Worm (Caenorhabditis elegans) whole organism, L4/young adult: ENCODE results near the gene ZK721.3.

Experiments used
- W03F9.2 ChIP-seq: fragments of 150-350 bp; optimal IDR thresholded peaks from 2 replicates; lab custom pipeline; 2014; ENCODE audit warnings: missing biosample characterization, missing genetic modification characterization
- dao-5 ChIP-seq: sonication (generic microtip); optimal IDR thresholded peaks from 2 replicates; lab custom pipeline; 2016; ENCODE audit warnings: missing genotype, missing genetic modification characterization, moderate library complexity, missing compliant biosample characterization
- him-1 ChIP-seq: sonication (generic microtip); optimal IDR thresholded peaks from 2 replicates; lab custom pipeline; 2016; ENCODE audit warnings: missing genotype, missing genetic modification reagents, missing genetic modification characterization, missing compliant biosample characterization

ZK721.3 gene

ce11 chrX:8800355-8800754 is 16.0 kb downstream of the ZK721.3 start:
- no peak for TF ChIP-seq him-1 (tag; lab: Kevin White, UChicago)
- TF ChIP-seq W03F9.2 (tag; lab: Kevin White, UChicago): no peak
- TF ChIP-seq dao-5 (tag; lab: Kevin White, UChicago): no peak

- TF ChIP-seq him-1 (tag; lab: Kevin White, UChicago): peak; percentile 42
- no peak for TF ChIP-seq W03F9.2 (tag; lab: Kevin White, UChicago)
Measured at ce11 chrX:8800983-8801382, 16.6 kb downstream of the ZK721.3 start.

- no peak for TF ChIP-seq W03F9.2 (tag; lab: Kevin White, UChicago)
- TF ChIP-seq him-1 (tag; lab: Kevin White, UChicago): no peak
- TF ChIP-seq dao-5 (tag; lab: Kevin White, UChicago): no peak
Measured at ce11 chrX:8805475-8805874, 21.1 kb downstream of the ZK721.3 start.

ce11 chrX:8806070-8806799 is 21.9 kb downstream of the ZK721.3 start, which contains the start of gene R04E5.8:
Gene R04E5.8, minus strand, starts transcription at chrX:8806120.
- TF ChIP-seq him-1 (tag; lab: Kevin White, UChicago): peak; percentile 90
- TF ChIP-seq W03F9.2 (tag; lab: Kevin White, UChicago): no peak

ce11 chrX:8808740-8809139 is 24.4 kb downstream of the ZK721.3 start:
- no peak for TF ChIP-seq W03F9.2 (tag; lab: Kevin White, UChicago)
- TF ChIP-seq him-1 (tag; lab: Kevin White, UChicago): no peak
- TF ChIP-seq dao-5 (tag; lab: Kevin White, UChicago): no peak

ce11 chrX:8810908-8811307 is 26.6 kb downstream of the ZK721.3 start, which contains the start of gene R04E5.9:
Gene R04E5.9, minus strand, starts transcription at chrX:8811142.
- TF ChIP-seq W03F9.2 (tag; lab: Kevin White, UChicago) (peak; percentile 69), dao-5 (tag; lab: Kevin White, UChicago) (peak; percentile 42), him-1 (tag; lab: Kevin White, UChicago) (peak; percentile 98)

ce11 chrX:8811916-8812315 is 27.6 kb downstream of the ZK721.3 start, which contains the start of gene cnnm-2:
Gene cnnm-2, plus strand, starts transcription at chrX:8812105.
- TF ChIP-seq him-1 (tag; lab: Kevin White, UChicago): no peak

- TF ChIP-seq dao-5 (tag; lab: Kevin White, UChicago): no peak
- no peak for TF ChIP-seq him-1 (tag; lab: Kevin White, UChicago)
- no peak for TF ChIP-seq W03F9.2 (tag; lab: Kevin White, UChicago)
Measured at ce11 chrX:8817929-8818328, 33.6 kb downstream of the ZK721.3 start.

ce11 chrX:8819815-8820415 is 35.6 kb downstream of the ZK721.3 start:
- TF ChIP-seq him-1 (tag; lab: Kevin White, UChicago): no peak
- no peak for TF ChIP-seq W03F9.2 (tag; lab: Kevin White, UChicago)
- TF ChIP-seq dao-5 (tag; lab: Kevin White, UChicago): no peak

- TF ChIP-seq dao-5 (tag; lab: Kevin White, UChicago) (no peak), him-1 (tag; lab: Kevin White, UChicago) (no peak), W03F9.2 (tag; lab: Kevin White, UChicago) (no peak)
Measured at ce11 chrX:8820643-8821042, 36.3 kb downstream of the ZK721.3 start.

- TF ChIP-seq him-1 (tag; lab: Kevin White, UChicago): no peak
- TF ChIP-seq W03F9.2 (tag; lab: Kevin White, UChicago): no peak
- no peak for TF ChIP-seq dao-5 (tag; lab: Kevin White, UChicago)
Measured at ce11 chrX:8824437-8824836, 40.1 kb downstream of the ZK721.3 start, which contains the start of gene ifd-1. Gene ifd-1, minus strand, starts transcription at chrX:8824448.

- TF ChIP-seq him-1 (tag; lab: Kevin White, UChicago): no peak
- TF ChIP-seq W03F9.2 (tag; lab: Kevin White, UChicago): no peak
- TF ChIP-seq dao-5 (tag; lab: Kevin White, UChicago): no peak
Measured at ce11 chrX:8828365-8828764, 44.0 kb downstream of the ZK721.3 start, which contains the start of gene rcs-1. Gene rcs-1, minus strand, starts transcription at chrX:8828540.

- TF ChIP-seq dao-5 (tag; lab: Kevin White, UChicago): no peak
- no peak for TF ChIP-seq W03F9.2 (tag; lab: Kevin White, UChicago)
Measured at ce11 chrX:8831162-8831561, 46.8 kb downstream of the ZK721.3 start, which contains the start of gene C28G1.6. Gene C28G1.6, minus strand, starts transcription at chrX:8831262.

ce11 chrX:8835405-8835804 is 51.1 kb downstream of the ZK721.3 start, which contains the start of gene sec-15:
Gene sec-15, minus strand, starts transcription at chrX:8835715.
- TF ChIP-seq W03F9.2 (tag; lab: Kevin White, UChicago) (no peak), him-1 (tag; lab: Kevin White, UChicago) (no peak), dao-5 (tag; lab: Kevin White, UChicago) (no peak)
